Worm (Caenorhabditis elegans): Measurements from ENCODE around the gene gcy-32.

ce11 chrV:13880163-13880562, 35.1 kb downstream of the gcy-32 start:
- TF ChIP-seq lin-11 (tag; optimal IDR thresholded peaks at IDR 0.05) (no peak), ceh-30 (tag; optimal IDR thresholded peaks at IDR 0.05) (no peak), ama-1 (optimal IDR thresholded peaks at IDR 0.05) (no peak), nfya-1 (tag; optimal IDR thresholded peaks at IDR 0.05) (no peak), elt-2 (tag; optimal IDR thresholded peaks at IDR 0.05) (no peak), pha-4 (tag; optimal IDR thresholded peaks at IDR 0.05) (no peak), K09A11.1 (tag; optimal IDR thresholded peaks at IDR 0.05; ENCODE audit: insufficient read depth) (no peak), hlh-8 (tag; optimal IDR thresholded peaks at IDR 0.05) (no peak), ahr-1 (tag; optimal IDR thresholded peaks at IDR 0.05) (no peak), fkh-10 (GFP tag; optimal IDR thresholded peaks at IDR 0.05) (no peak), C38D4.7 (GFP tag; optimal IDR thresholded peaks at IDR 0.05) (no peak), hlh-30 (tag; optimal IDR thresholded peaks at IDR 0.05; ENCODE audit: insufficient read depth) (no peak), fkh-6 (tag; optimal IDR thresholded peaks at IDR 0.05) (no peak)
